Fruit fly (Drosophila melanogaster) whole organism, adult: ENCODE measurements around the gene CG8188.
A peak's percentile ranks its signal among the peaks of the same experiment; 100 is the strongest.

ENCODE experiments used
- CG12768 ChIP-seq: fragments of 200-800 bp; sonication (Bioruptor generic); optimal IDR thresholded peaks from 2 replicates; lab custom pipeline; 2017; ENCODE audit warnings: missing biosample characterization, missing genetic modification characterization, mild to moderate bottlenecking, moderate library complexity, missing genetic modification reagents
- CG14711 ChIP-seq: fragments of 200-800 bp; sonication (Bioruptor generic); optimal IDR thresholded peaks from 2 replicates; lab custom pipeline; 2018; ENCODE audit warnings: missing biosample characterization, mild to moderate bottlenecking, missing genetic modification characterization, moderate library complexity
- CG1620 ChIP-seq: fragments of 200-800 bp; sonication (Bioruptor generic); optimal IDR thresholded peaks from 2 replicates; lab custom pipeline; 2016; ENCODE audit warnings: missing biosample characterization, missing genetic modification characterization
- CG33017 ChIP-seq: fragments of 200-800 bp; sonication (Bioruptor generic); optimal IDR thresholded peaks from 2 replicates; lab custom pipeline; 2018; ENCODE audit warnings: missing biosample characterization, mild to moderate bottlenecking, missing genetic modification characterization, moderate library complexity
- CG5204 ChIP-seq: fragments of 200-800 bp; sonication (Bioruptor generic); optimal IDR thresholded peaks from 2 replicates; lab custom pipeline; 2016; ENCODE audit warnings: missing biosample characterization, missing genetic modification characterization
- CG7101 ChIP-seq: fragments of 200-800 bp; sonication (Bioruptor generic); optimal IDR thresholded peaks from 2 replicates; lab custom pipeline; 2018; ENCODE audit warnings: missing biosample characterization, mild to moderate bottlenecking, missing genetic modification characterization, moderate library complexity
- Crg-1 ChIP-seq: fragments of 200-800 bp; sonication (Bioruptor generic); optimal IDR thresholded peaks from 2 replicates; lab custom pipeline; 2016; ENCODE audit warnings: missing biosample characterization, missing genetic modification characterization
- Hr96 ChIP-seq: fragments of 200-800 bp; sonication (Bioruptor generic); optimal IDR thresholded peaks from 2 replicates; lab custom pipeline; 2016; ENCODE audit warnings: missing biosample characterization, missing genetic modification characterization
- cic ChIP-seq: fragments of 200-800 bp; sonication (Bioruptor generic); optimal IDR thresholded peaks from 2 replicates; lab custom pipeline; 2017; ENCODE audit warnings: missing biosample characterization, mild to moderate bottlenecking, missing genetic modification characterization, moderate library complexity
- kay ChIP-seq: fragments of 200-800 bp; sonication (Bioruptor generic); peaks from one replicate; lab custom pipeline; 2016; ENCODE audit warnings: missing biosample characterization, missing genetic modification characterization, borderline replicate concordance
- pad ChIP-seq: fragments of 200-800 bp; sonication (Bioruptor generic); optimal IDR thresholded peaks from 3 replicates; lab custom pipeline; 2017; ENCODE audit warnings: missing biosample characterization, missing genetic modification characterization, mild to moderate bottlenecking, moderate library complexity, missing genetic modification reagents
- toe ChIP-seq: fragments of 200-800 bp; sonication (Bioruptor generic); optimal IDR thresholded peaks from 2 replicates; lab custom pipeline; 2016; ENCODE audit warnings: missing biosample characterization, missing genetic modification characterization

dm6 chrX:17722912-17723311, 20.1 kb upstream of the CG8188 start:
- no peak for TF ChIP-seq Hr96
- no peak for TF ChIP-seq toe (GFP tag; lab: Kevin White, UChicago)
- no peak for TF ChIP-seq kay (GFP tag; lab: Kevin White, UChicago)
- peak; percentile 88 for TF ChIP-seq cic (GFP tag; lab: Kevin White, UChicago)
- no peak for TF ChIP-seq CG33017 (tag; lab: Kevin White, UChicago)
- TF ChIP-seq CG5204 (GFP tag; lab: Kevin White, UChicago): no peak
- peak; percentile 32 for TF ChIP-seq CG7101 (tag; lab: Kevin White, UChicago)
- peak; percentile 46 for TF ChIP-seq pad (GFP tag; lab: Kevin White, UChicago)
- TF ChIP-seq CG1620 (GFP tag; lab: Kevin White, UChicago): peak; percentile 3
- TF ChIP-seq CG12768 (GFP tag; lab: Kevin White, UChicago): no peak
- TF ChIP-seq Crg-1 (GFP tag; lab: Kevin White, UChicago): no peak
- TF ChIP-seq CG14711: no peak
